Worm (Caenorhabditis elegans): ENCODE measurements around the gene nep-25.

DNA sequence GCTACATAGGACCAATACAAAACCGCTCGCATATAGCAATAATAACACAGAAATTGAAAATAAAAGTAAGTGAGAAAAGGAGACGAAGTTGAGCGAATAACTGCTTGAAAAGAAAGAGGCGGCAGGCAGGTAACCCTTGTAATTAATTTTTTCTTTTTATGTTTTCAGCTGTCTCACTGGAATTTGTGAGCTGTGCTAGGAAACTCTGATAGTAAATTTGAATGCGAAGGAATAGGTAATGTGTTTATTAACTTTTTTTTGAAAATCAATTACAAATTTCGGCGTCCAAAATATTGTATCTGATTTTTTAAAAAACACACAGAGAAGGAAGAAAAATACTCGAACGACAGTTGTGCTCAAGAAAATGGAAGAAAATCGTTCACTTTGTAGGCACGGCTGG is 10.0 kb downstream of the nep-25 start, which contains the start of gene H41C03.2:
- TF ChIP-seq dao-5 (tag; optimal IDR thresholded peaks at IDR 0.05) (no peak), him-1 (tag; optimal IDR thresholded peaks at IDR 0.05) (no peak), W03F9.2 (tag; optimal IDR thresholded peaks at IDR 0.05) (no peak)

Measured in whole organism, L4/young adult.